Fruit fly (Drosophila melanogaster) whole organism, wandering third instar larva: Measurements from ENCODE around the gene rdgA.

Experiments used
- Abd-B ChIP-seq: fragments of >200 bp; optimal IDR thresholded peaks from 2 replicates; lab custom pipeline; 2017; ENCODE audit warnings: missing biosample characterization, missing genetic modification characterization
- CG32264 ChIP-seq: fragments of 200-800 bp; sonication (Bioruptor generic); optimal IDR thresholded peaks from 2 replicates; lab custom pipeline; 2016; ENCODE audit warnings: missing biosample characterization, missing genetic modification characterization
- CG9705 ChIP-seq: fragments of 200-800 bp; sonication (Bioruptor generic); optimal IDR thresholded peaks from 2 replicates; lab custom pipeline; 2018; ENCODE audit warnings: missing biosample characterization, mild to moderate bottlenecking, missing genetic modification characterization
- CrebA ChIP-seq: fragments of 200-800 bp; sonication (Bioruptor generic); optimal IDR thresholded peaks from 2 replicates; lab custom pipeline; 2016; ENCODE audit warnings: missing biosample characterization, mild to moderate bottlenecking, missing genetic modification characterization, borderline replicate concordance
- Dfd ChIP-seq: fragments of >200 bp; optimal IDR thresholded peaks from 2 replicates; lab custom pipeline; 2017; ENCODE audit warnings: missing biosample characterization, missing genetic modification characterization
- Dif ChIP-seq: fragments of 200-275, 200-300 bp; sonication (Bioruptor generic); optimal IDR thresholded peaks from 2 replicates; lab custom pipeline; 2018; ENCODE audit warnings: missing biosample characterization, missing genetic modification characterization; ENCODE audit not compliant: partially characterized antibody
- GATAd ChIP-seq: sonication (Bioruptor generic); optimal IDR thresholded peaks from 2 replicates; lab custom pipeline; 2016; ENCODE audit warnings: missing biosample characterization, missing genetic modification characterization
- HLH106 ChIP-seq: fragments of 200-800 bp; optimal IDR thresholded peaks from 3 replicates; lab custom pipeline; 2019; ENCODE audit warnings: missing biosample characterization, mild to moderate bottlenecking, missing genetic modification characterization, moderate library complexity
- Hnf4 ChIP-seq: fragments of 200-800 bp; sonication (Bioruptor generic); optimal IDR thresholded peaks from 2 replicates; lab custom pipeline; 2016; ENCODE audit warnings: missing biosample characterization, mild to moderate bottlenecking, missing genetic modification characterization
- Hr78 ChIP-seq: fragments of >200 bp; optimal IDR thresholded peaks from 2 replicates; lab custom pipeline; 2017; ENCODE audit warnings: missing biosample characterization, missing genetic modification characterization
- Hr83 ChIP-seq: fragments of 200-300 bp; sonication (Bioruptor generic); optimal IDR thresholded peaks from 2 replicates; lab custom pipeline; 2016; ENCODE audit warnings: missing biosample characterization, mild to moderate bottlenecking, missing genetic modification characterization, moderate library complexity; ENCODE audit not compliant: poor library complexity, severe bottlenecking
- Jra ChIP-seq: sonication (Bioruptor generic); optimal IDR thresholded peaks from 2 replicates; lab custom pipeline; 2016; ENCODE audit warnings: missing biosample characterization, missing genetic modification characterization
- Mio ChIP-seq: sonication (Bioruptor generic); optimal IDR thresholded peaks from 2 replicates; lab custom pipeline; 2016; ENCODE audit warnings: missing biosample characterization, missing genetic modification characterization
- Myc ChIP-seq: fragments of >200 bp; optimal IDR thresholded peaks from 2 replicates; lab custom pipeline; 2017
- N ChIP-seq: fragments of >200 bp; optimal IDR thresholded peaks from 2 replicates; lab custom pipeline; 2018; ENCODE audit warnings: missing biosample characterization, missing external identifiers, missing genetic modification characterization
- OdsH ChIP-seq: fragments of 200-800 bp; sonication (Bioruptor generic); optimal IDR thresholded peaks from 2 replicates; lab custom pipeline; 2016; ENCODE audit warnings: missing biosample characterization, mild to moderate bottlenecking, missing genetic modification characterization
- Rel ChIP-seq, 2 experiments: fragments of 200-800 bp; sonication (Bioruptor generic) in 1 of 2; optimal IDR thresholded peaks; 2 replicates in 1 of 2; 3 replicates in 1 of 2; lab custom pipeline; 2016 to 2019; ENCODE audit warnings: mild to moderate bottlenecking in 2 of 2, missing biosample characterization in 2 of 2, missing genetic modification characterization in 2 of 2, moderate library complexity in 1 of 2
- Sp1 ChIP-seq: fragments of 200-800 bp; sonication (Bioruptor generic); optimal IDR thresholded peaks from 3 replicates; lab custom pipeline; 2019; ENCODE audit warnings: missing biosample characterization, mild to moderate bottlenecking, missing genetic modification characterization, moderate library complexity
- Vsx2 ChIP-seq: fragments of 200-300, 225-300 bp; sonication (Bioruptor generic); optimal IDR thresholded peaks from 2 replicates; lab custom pipeline; 2018; ENCODE audit warnings: missing biosample characterization, missing genetic modification characterization; ENCODE audit not compliant: partially characterized antibody
- br ChIP-seq: fragments of 200-800 bp; sonication (Bioruptor generic); optimal IDR thresholded peaks from 2 replicates; lab custom pipeline; 2016; ENCODE audit warnings: missing biosample characterization, missing genetic modification characterization
- brk ChIP-seq: fragments of 200-800 bp; sonication (Bioruptor generic); optimal IDR thresholded peaks from 2 replicates; lab custom pipeline; 2016; ENCODE audit warnings: missing biosample characterization, mild to moderate bottlenecking, missing genetic modification characterization
- dl ChIP-seq, 2 experiments: fragments of 175-275, 200-275 bp in 1 of 2; fragments of 200-275 bp in 1 of 2; sonication (Bioruptor generic); optimal IDR thresholded peaks; lab custom pipeline; 2018; ENCODE audit warnings: mild to moderate bottlenecking in 2 of 2, missing biosample characterization in 2 of 2, missing genetic modification characterization in 2 of 2, moderate library complexity in 2 of 2; ENCODE audit not compliant: partially characterized antibody in 2 of 2, insufficient read depth in 1 of 2
- dmrt93B ChIP-seq: fragments of 200-800 bp; sonication (Bioruptor generic); optimal IDR thresholded peaks from 2 replicates; lab custom pipeline; 2018; ENCODE audit warnings: missing biosample characterization, mild to moderate bottlenecking, missing genetic modification characterization
- dsf ChIP-seq: sonication (Bioruptor generic); optimal IDR thresholded peaks from 2 replicates; lab custom pipeline; 2016; ENCODE audit warnings: missing biosample characterization, missing genetic modification characterization, borderline replicate concordance
- ey ChIP-seq: fragments of 200-800 bp; sonication (Bioruptor generic); optimal IDR thresholded peaks from 2 replicates; lab custom pipeline; 2016; ENCODE audit warnings: missing biosample characterization, missing genetic modification characterization
- foxo ChIP-seq, 2 experiments: fragments of 200-800 bp; sonication (Bioruptor generic); optimal IDR thresholded peaks; 2 replicates in 1 of 2; 3 replicates in 1 of 2; lab custom pipeline; 2016 to 2017; ENCODE audit warnings: missing biosample characterization in 2 of 2, missing genetic modification characterization in 2 of 2
- fru ChIP-seq: fragments of 200-800 bp; sonication (Bioruptor generic); optimal IDR thresholded peaks from 3 replicates; lab custom pipeline; 2016; ENCODE audit warnings: missing biosample characterization, mild to moderate bottlenecking, missing genetic modification characterization
- h ChIP-seq: fragments of 200-800 bp; sonication (Bioruptor generic); optimal IDR thresholded peaks from 3 replicates; lab custom pipeline; 2016; ENCODE audit warnings: missing biosample characterization, mild to moderate bottlenecking, missing genetic modification characterization
- jim ChIP-seq: fragments of 175-275, 200-325 bp; sonication (Bioruptor generic); optimal IDR thresholded peaks from 2 replicates; lab custom pipeline; 2016; ENCODE audit warnings: missing biosample characterization, mild to moderate bottlenecking, missing genetic modification characterization
- lola ChIP-seq: fragments of >200 bp; optimal IDR thresholded peaks from 2 replicates; lab custom pipeline; 2017; ENCODE audit warnings: missing biosample characterization, missing genetic modification characterization
- pan ChIP-seq: fragments of >200 bp; optimal IDR thresholded peaks from 2 replicates; lab custom pipeline; 2017
- psq ChIP-seq: fragments of 200-800 bp; sonication (Bioruptor generic); optimal IDR thresholded peaks from 3 replicates; lab custom pipeline; 2017; ENCODE audit warnings: missing biosample characterization, mild to moderate bottlenecking, missing genetic modification characterization, moderate library complexity
- rgr ChIP-seq: fragments of 200-800 bp; sonication (Bioruptor generic); optimal IDR thresholded peaks from 3 replicates; lab custom pipeline; 2016; ENCODE audit warnings: missing biosample characterization, mild to moderate bottlenecking, missing genetic modification characterization
- sage ChIP-seq: fragments of 200-800 bp; sonication (Bioruptor generic); optimal IDR thresholded peaks from 2 replicates; lab custom pipeline; 2016; ENCODE audit warnings: missing biosample characterization, mild to moderate bottlenecking, missing genetic modification characterization
- sv ChIP-seq: fragments of 200-800 bp; sonication (Bioruptor generic); optimal IDR thresholded peaks from 3 replicates; lab custom pipeline; 2016; ENCODE audit warnings: missing biosample characterization, missing genetic modification characterization
- tai ChIP-seq: sonication (Bioruptor generic); optimal IDR thresholded peaks from 2 replicates; lab custom pipeline; 2016; ENCODE audit warnings: missing biosample characterization, missing genetic modification characterization
- usp ChIP-seq: fragments of >200 bp; optimal IDR thresholded peaks from 2 replicates; lab custom pipeline; 2017; ENCODE audit warnings: missing biosample characterization, missing genetic modification characterization
- woc ChIP-seq: sonication (Bioruptor generic); optimal IDR thresholded peaks from 2 replicates; lab custom pipeline; 2016; ENCODE audit warnings: missing biosample characterization, mild to moderate bottlenecking, missing genetic modification characterization

Gene rdgA

DNA sequence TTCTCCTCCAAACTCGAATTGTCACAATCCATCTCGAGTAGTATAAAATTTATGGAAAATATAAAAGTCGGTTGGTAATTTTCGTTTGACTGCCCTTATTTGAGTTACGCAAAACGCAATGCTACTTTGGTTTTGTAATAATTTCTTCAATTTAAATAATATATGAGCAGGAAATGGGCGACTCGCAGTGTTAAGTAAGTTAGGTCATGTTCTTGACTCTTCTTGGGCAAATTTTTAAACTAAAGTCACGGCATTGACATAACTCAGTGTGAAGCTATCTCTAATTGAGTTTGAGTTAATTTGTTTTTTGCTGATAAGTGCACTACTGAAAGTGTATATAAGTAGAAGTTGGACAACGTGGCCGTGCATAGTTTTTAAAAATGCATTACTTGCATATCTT, 16.7 kb downstream of the rdgA start, which contains the start of the genes CG12661 and CG43255:
Gene CG12661, minus strand, starts transcription at position 101 of the 400 bp plus-strand sequence.
Gene CG43255, plus strand, starts transcription at position 374 of the 400 bp plus-strand sequence.
- no peak for TF ChIP-seq brk (GFP tag; lab: Kevin White, UChicago)
- no peak for TF ChIP-seq psq (GFP tag; lab: Kevin White, UChicago)
- no peak for TF ChIP-seq OdsH (GFP tag; lab: Kevin White, UChicago)
- TF ChIP-seq pan, result no peak
- no peak for TF ChIP-seq rgr (GFP tag; lab: Kevin White, UChicago)
- TF ChIP-seq Hr83, result no peak
- TF ChIP-seq br, result no peak
- no peak for TF ChIP-seq lola (GFP tag; lab: Kevin White, UChicago)
- no peak for TF ChIP-seq HLH106 (tag; lab: Kevin White, UChicago)
- TF ChIP-seq Hnf4, result no peak
- TF ChIP-seq tai (GFP tag; lab: Kevin White, UChicago), result no peak
- TF ChIP-seq Dif (GFP tag; lab: Kevin White, UChicago), result no peak
- TF ChIP-seq ey (GFP tag; lab: Kevin White, UChicago), result no peak
- no peak for TF ChIP-seq sv (GFP tag; lab: Kevin White, UChicago)
- no peak for TF ChIP-seq Mio (GFP tag; lab: Kevin White, UChicago)
- no peak for TF ChIP-seq Jra (GFP tag; lab: Kevin White, UChicago)
- no peak for TF ChIP-seq jim
- no peak for TF ChIP-seq Dfd (GFP tag; lab: Kevin White, UChicago)
- TF ChIP-seq CrebA (GFP tag; lab: Kevin White, UChicago), result no peak

DNA sequence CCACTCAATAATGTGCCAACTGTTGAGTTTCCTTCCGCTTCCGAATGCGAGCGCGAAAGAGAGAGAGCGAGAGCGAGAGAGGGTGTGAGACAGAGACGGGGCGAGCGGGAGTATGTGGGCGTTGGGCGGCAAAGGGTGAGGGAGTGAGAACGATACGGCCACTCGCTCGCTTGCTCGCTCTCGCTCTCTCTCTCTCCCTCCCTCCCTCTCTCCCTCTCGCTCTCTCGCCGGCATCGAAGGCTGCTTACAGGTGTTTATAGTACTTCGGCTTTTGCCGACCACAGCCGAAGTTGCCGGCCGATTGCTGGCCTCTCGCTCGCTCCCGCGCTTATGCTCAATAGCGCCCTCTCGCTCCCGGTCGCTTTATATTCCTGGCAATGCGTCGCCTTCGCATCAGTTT, 17.9 kb downstream of the rdgA start:
- TF ChIP-seq fru, result no peak
- TF ChIP-seq Mio (GFP tag; lab: Kevin White, UChicago), result no peak
- no peak for TF ChIP-seq foxo (GFP tag; optimal IDR thresholded peaks at IDR 0.05; lab: Kevin White, UChicago)
- TF ChIP-seq lola (GFP tag; lab: Kevin White, UChicago), result no peak
- no peak for TF ChIP-seq dmrt93B (GFP tag; lab: Kevin White, UChicago)
- no peak for TF ChIP-seq jim
- no peak for TF ChIP-seq dl (GFP tag; optimal IDR thresholded peaks at IDR 0.05; lab: Kevin White, UChicago; ENCODE audit: insufficient read depth in 1 of 2, partially characterized antibody in 2 of 2)
- TF ChIP-seq Hr78, result no peak
- TF ChIP-seq Rel (GFP tag; optimal IDR thresholded peaks at IDR 0.05; lab: Kevin White, UChicago), result no peak
- TF ChIP-seq Rel (tag; optimal IDR thresholded peaks at IDR 0.05; lab: Kevin White, UChicago), result no peak
- TF ChIP-seq Vsx2 (GFP tag; lab: Kevin White, UChicago), result no peak
- no peak for TF ChIP-seq rgr (GFP tag; lab: Kevin White, UChicago)
- no peak for TF ChIP-seq usp (GFP tag; lab: Kevin White, UChicago)
- no peak for TF ChIP-seq Dfd (GFP tag; lab: Kevin White, UChicago)
- TF ChIP-seq Hr83, result no peak
- TF ChIP-seq GATAd, result no peak
- no peak for TF ChIP-seq Abd-B (GFP tag; lab: Kevin White, UChicago)
- no peak for TF ChIP-seq CrebA (GFP tag; lab: Kevin White, UChicago)
- no peak for TF ChIP-seq br
- TF ChIP-seq HLH106 (tag; lab: Kevin White, UChicago), result no peak
- TF ChIP-seq Myc (lab: Kevin White, UChicago), result no peak

DNA sequence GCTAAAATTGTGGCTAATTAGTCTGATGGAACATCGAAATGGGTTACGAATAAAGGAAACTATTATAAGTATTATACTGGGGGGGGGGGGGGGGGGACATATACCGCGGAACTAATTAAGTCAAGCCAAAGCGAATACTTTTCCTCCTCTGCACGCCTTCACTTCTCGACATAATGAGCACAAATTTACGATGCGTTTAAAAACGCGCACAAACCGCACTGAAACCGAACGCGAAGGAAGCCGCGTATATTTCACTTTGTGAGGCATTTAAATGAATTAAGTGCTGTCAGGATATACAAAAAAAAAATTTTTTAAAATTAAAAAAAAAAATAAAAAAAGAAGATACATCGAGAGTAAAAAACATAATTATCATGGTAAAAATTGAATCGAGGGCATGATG, 51.4 kb downstream of the rdgA start:
- no peak for TF ChIP-seq CG32264 (GFP tag; lab: Kevin White, UChicago)
- no peak for TF ChIP-seq Mio (GFP tag; lab: Kevin White, UChicago)
- peak; percentile 33 for TF ChIP-seq Dfd (GFP tag; lab: Kevin White, UChicago)
- TF ChIP-seq br, result no peak

- TF ChIP-seq br, result peak; percentile 22
- no peak for TF ChIP-seq sage
- no peak for TF ChIP-seq usp (GFP tag; lab: Kevin White, UChicago)
- no peak for TF ChIP-seq Hr83
- no peak for TF ChIP-seq Rel (GFP tag; optimal IDR thresholded peaks at IDR 0.05; lab: Kevin White, UChicago)
- no peak for TF ChIP-seq Rel (tag; optimal IDR thresholded peaks at IDR 0.05; lab: Kevin White, UChicago)
- no peak for TF ChIP-seq tai (GFP tag; lab: Kevin White, UChicago)
- no peak for TF ChIP-seq sv (GFP tag; lab: Kevin White, UChicago)
- TF ChIP-seq dsf (GFP tag; lab: Kevin White, UChicago), result no peak
- no peak for TF ChIP-seq dl (GFP tag; optimal IDR thresholded peaks at IDR 0.05; lab: Kevin White, UChicago; ENCODE audit: insufficient read depth in 1 of 2, partially characterized antibody in 2 of 2)
- peak; percentile 43 for TF ChIP-seq rgr (GFP tag; lab: Kevin White, UChicago)
- TF ChIP-seq fru, result peak; percentile 63
- TF ChIP-seq Hr78, result no peak
- TF ChIP-seq h (GFP tag; lab: Kevin White, UChicago), result peak; percentile 51
- TF ChIP-seq jim, result no peak
- no peak for TF ChIP-seq brk (GFP tag; lab: Kevin White, UChicago)
- no peak for TF ChIP-seq Vsx2 (GFP tag; lab: Kevin White, UChicago)
- TF ChIP-seq OdsH (GFP tag; lab: Kevin White, UChicago), result peak; percentile 33
- no peak for TF ChIP-seq N (GFP tag; lab: Kevin White, UChicago)
- no peak for TF ChIP-seq Dif (GFP tag; lab: Kevin White, UChicago)
- TF ChIP-seq Mio (GFP tag; lab: Kevin White, UChicago), result no peak
- peak; percentile 9 for TF ChIP-seq Sp1 (GFP tag; lab: Kevin White, UChicago)
- no peak for TF ChIP-seq Hnf4
- TF ChIP-seq foxo (GFP tag; optimal IDR thresholded peaks at IDR 0.05; lab: Kevin White, UChicago), result peak in 1 of 2 experiments; percentile 56
- peak; percentile 39 for TF ChIP-seq ey (GFP tag; lab: Kevin White, UChicago)
- no peak for TF ChIP-seq woc (GFP tag; lab: Kevin White, UChicago)
- peak; percentile 56 for TF ChIP-seq HLH106 (tag; lab: Kevin White, UChicago)
- TF ChIP-seq Myc (lab: Kevin White, UChicago), result no peak
- TF ChIP-seq Dfd (GFP tag; lab: Kevin White, UChicago), result no peak
- TF ChIP-seq CG9705, result no peak
- TF ChIP-seq pan, result no peak
- TF ChIP-seq Abd-B (GFP tag; lab: Kevin White, UChicago), result no peak
- no peak for TF ChIP-seq Jra (GFP tag; lab: Kevin White, UChicago)
- peak; percentile 34 for TF ChIP-seq psq (GFP tag; lab: Kevin White, UChicago)
Observed at dm6 chrX:8973136-8973535, 66.3 kb downstream of the rdgA start.
